Fruit fly (Drosophila melanogaster) whole organism, prepupa: ENCODE results near the gene CG46427.

Experiments used
- Blimp-1 ChIP-seq: fragments of 200-800 bp; sonication (Bioruptor generic); optimal IDR thresholded peaks from 3 replicates; lab custom pipeline; 2017; ENCODE audit warnings: missing biosample characterization, missing genetic modification characterization, mild to moderate bottlenecking, moderate library complexity, missing genetic modification reagents
- CG10669 ChIP-seq: fragments of 200-800 bp; sonication (Bioruptor generic); optimal IDR thresholded peaks from 3 replicates; lab custom pipeline; 2018; ENCODE audit warnings: missing biosample characterization, mild to moderate bottlenecking, missing genetic modification characterization, moderate library complexity
- CG11762 ChIP-seq: fragments of 200-800 bp; sonication (Bioruptor generic); optimal IDR thresholded peaks from 3 replicates; lab custom pipeline; 2016; ENCODE audit warnings: missing biosample characterization, missing genetic modification characterization; ENCODE audit not compliant: insufficient read depth
- CG11902 ChIP-seq: fragments of 200-800 bp; sonication (Bioruptor generic); optimal IDR thresholded peaks from 3 replicates; lab custom pipeline; 2016; ENCODE audit warnings: missing biosample characterization, missing genetic modification characterization
- CG34406 ChIP-seq: fragments of 200-800 bp; sonication (Bioruptor generic); optimal IDR thresholded peaks from 3 replicates; lab custom pipeline; 2016; ENCODE audit warnings: missing biosample characterization, missing genetic modification characterization
- CG8119 ChIP-seq: fragments of 200-800 bp; sonication (Bioruptor generic); IDR thresholded peaks from 3 replicates; pipeline ENCODE4 v1.3.6; 2022; ENCODE audit warnings: missing biosample characterization, missing genetic modification characterization
- CG8632 ChIP-seq: fragments of 200-800 bp; sonication (Bioruptor generic); optimal IDR thresholded peaks from 3 replicates; lab custom pipeline; 2016; ENCODE audit warnings: missing biosample characterization, missing genetic modification characterization
- Eip75B ChIP-seq: fragments of 200-800 bp; sonication (Bioruptor generic); optimal IDR thresholded peaks from 3 replicates; lab custom pipeline; 2016; ENCODE audit warnings: missing biosample characterization, missing genetic modification characterization
- Eip78C ChIP-seq: fragments of 200-800 bp; sonication (Bioruptor generic); peaks from one replicate; lab custom pipeline; 2016; ENCODE audit warnings: missing biosample characterization, missing genetic modification characterization
- Gug ChIP-seq: fragments of 200-800 bp; sonication (Bioruptor generic); IDR thresholded peaks from 2 replicates; pipeline ENCODE4 v1.3.6; 2022; ENCODE audit warnings: missing biosample characterization, missing genetic modification characterization
- Hr4 ChIP-seq: fragments of 200-800 bp; sonication (Bioruptor generic); optimal IDR thresholded peaks from 3 replicates; lab custom pipeline; 2016; ENCODE audit warnings: missing biosample characterization, missing genetic modification characterization
- Met ChIP-seq: fragments of 200-800 bp; sonication (Bioruptor generic); optimal IDR thresholded peaks from 3 replicates; lab custom pipeline; 2016; ENCODE audit warnings: missing biosample characterization, missing genetic modification characterization
- Sox102F ChIP-seq: fragments of 200-800 bp; sonication (Bioruptor generic); optimal IDR thresholded peaks from 2 replicates; lab custom pipeline; 2016; ENCODE audit warnings: missing biosample characterization, mild to moderate bottlenecking, missing genetic modification characterization
- Sox15 ChIP-seq: fragments of 200-800 bp; sonication (Bioruptor generic); optimal IDR thresholded peaks from 3 replicates; lab custom pipeline; 2016; ENCODE audit warnings: missing biosample characterization, missing genetic modification characterization
- esn ChIP-seq: fragments of 200-800 bp; sonication (Bioruptor generic); optimal IDR thresholded peaks from 2 replicates; lab custom pipeline; 2016; ENCODE audit warnings: missing biosample characterization, mild to moderate bottlenecking, missing genetic modification characterization, moderate library complexity
- fd59A ChIP-seq: fragments of 200-800 bp; sonication (Bioruptor generic); optimal IDR thresholded peaks from 2 replicates; lab custom pipeline; 2017; ENCODE audit warnings: missing biosample characterization, mild to moderate bottlenecking, missing genetic modification characterization, missing genetic modification reagents
- fkh ChIP-seq: fragments of 200-800 bp; sonication (Bioruptor generic); optimal IDR thresholded peaks from 3 replicates; lab custom pipeline; 2017; ENCODE audit warnings: missing biosample characterization, mild to moderate bottlenecking, missing genetic modification characterization, moderate library complexity
- svp ChIP-seq: fragments of 200-800 bp; sonication (Bioruptor generic); peaks from one replicate; lab custom pipeline; 2016; ENCODE audit warnings: missing biosample characterization, missing genetic modification characterization
- topi ChIP-seq: fragments of 200-800 bp; sonication (Bioruptor generic); optimal IDR thresholded peaks from 3 replicates; lab custom pipeline; 2016; ENCODE audit warnings: missing biosample characterization, missing genetic modification characterization
- vri ChIP-seq: fragments of 200-800 bp; sonication (Bioruptor generic); optimal IDR thresholded peaks from 3 replicates; lab custom pipeline; 2016; ENCODE audit warnings: missing biosample characterization, mild to moderate bottlenecking, missing genetic modification characterization

The CG46427 gene

dm6 chr3R:12398054-12398453 is 40.9 kb downstream of the CG46427 start:
- TF ChIP-seq Met (no peak), Hr4 (no peak), Eip78C (no peak), svp (GFP tag; lab: Kevin White, UChicago) (peak; percentile 71), CG11762 (GFP tag; lab: Kevin White, UChicago) (no peak), esn (GFP tag; lab: Kevin White, UChicago) (no peak), Blimp-1 (GFP tag; lab: Kevin White, UChicago) (no peak), Gug (GFP tag; lab: Robert Waterston, UW) (no peak), fd59A (GFP tag; lab: Kevin White, UChicago) (no peak), Eip75B (GFP tag; lab: Kevin White, UChicago) (no peak), vri (GFP tag; lab: Kevin White, UChicago) (peak; percentile 39), Sox15 (GFP tag; lab: Kevin White, UChicago) (no peak), CG34406 (no peak)
- TF ChIP-seq, all 60 proteins: peak for 2

dm6 chr3R:12395880-12396279 is 43.1 kb downstream of the CG46427 start, which contains the start of the genes CG10096 and CG10097:
CG10096 (minus strand) TSS chr3R:12395980.
CG10097 (minus strand) TSS chr3R:12395980.
- TF ChIP-seq CG8119 (GFP tag; lab: Robert Waterston, UW) (no peak), CG10669 (GFP tag; lab: Kevin White, UChicago) (no peak), topi (GFP tag; lab: Kevin White, UChicago) (no peak), svp (GFP tag; lab: Kevin White, UChicago) (no peak), Sox102F (GFP tag; lab: Kevin White, UChicago) (no peak), CG11902 (GFP tag; lab: Kevin White, UChicago) (no peak), fd59A (GFP tag; lab: Kevin White, UChicago) (no peak), fkh (no peak), CG8632 (GFP tag; lab: Kevin White, UChicago) (no peak)
- TF ChIP-seq, all 60 proteins: peak for 0
